Worm (Caenorhabditis elegans) whole organism, L4/young adult: ENCODE measurements around the gene B0336.12.

Experiments used
- dao-5 ChIP-seq: sonication (generic microtip); optimal IDR thresholded peaks from 2 replicates; lab custom pipeline; 2016; ENCODE audit warnings: missing genotype, missing genetic modification characterization, moderate library complexity, missing compliant biosample characterization
- him-1 ChIP-seq: sonication (generic microtip); optimal IDR thresholded peaks from 2 replicates; lab custom pipeline; 2016; ENCODE audit warnings: missing genotype, missing genetic modification reagents, missing genetic modification characterization, missing compliant biosample characterization

- TF ChIP-seq him-1 (tag; lab: Kevin White, UChicago) (no peak), dao-5 (tag; lab: Kevin White, UChicago) (no peak)
Measured at ce11 chrIII:5720266-5721019, 10.5 kb upstream of the B0336.12 start.
